Worm (Caenorhabditis elegans) whole organism, L1 larva: ENCODE results near the gene K11H12.11.
A peak's percentile ranks its signal among the peaks of the same experiment; 100 is the strongest.

Experiments used
- C04F5.9 ChIP-seq: sonication (generic microtip); optimal IDR thresholded peaks from 2 replicates; lab custom pipeline; 2016; ENCODE audit warnings: missing genetic modification characterization, missing compliant biosample characterization
- C16A3.4 ChIP-seq: fragments of 150-350 bp; optimal IDR thresholded peaks from 2 replicates; lab custom pipeline; 2014; ENCODE audit warnings: missing biosample characterization, missing genetic modification characterization
- aly-2 ChIP-seq: fragments of 150-350 bp; optimal IDR thresholded peaks from 2 replicates; lab custom pipeline; 2014; ENCODE audit warnings: missing biosample characterization, missing genetic modification characterization
- blmp-1 ChIP-seq: fragments of 150-350 bp; optimal IDR thresholded peaks from 2 replicates; lab custom pipeline; 2014; ENCODE audit warnings: missing biosample characterization, missing genetic modification characterization
- ceh-63 ChIP-seq: fragments of 200-800 bp; sonication (Bioruptor generic); optimal IDR thresholded peaks from 2 replicates; lab custom pipeline; 2018; ENCODE audit warnings: mild to moderate bottlenecking, missing genetic modification characterization, missing compliant biosample characterization
- ceh-8 ChIP-seq: fragments of 200-800 bp; sonication (Bioruptor generic); optimal IDR thresholded peaks from 2 replicates; lab custom pipeline; 2018; ENCODE audit warnings: mild to moderate bottlenecking, missing genetic modification characterization, moderate library complexity, missing compliant biosample characterization
- ceh-90 ChIP-seq: sonication (generic microtip); optimal IDR thresholded peaks from 2 replicates; lab custom pipeline; 2016; ENCODE audit warnings: missing genetic modification characterization, missing compliant biosample characterization
- efl-1 ChIP-seq, 4 experiments: fragments of 150-350 bp; optimal IDR thresholded peaks in 3 of 4; peaks in 1 of 4; 1 replicate in 1 of 4; 2 replicates in 3 of 4; lab custom pipeline; 2014; ENCODE audit warnings: missing biosample characterization in 2 of 4, missing genetic modification characterization in 2 of 4, missing genetic modification reagents in 2 of 4
- efl-3 ChIP-seq: fragments of 200-800 bp; sonication (Bioruptor generic); optimal IDR thresholded peaks from 2 replicates; lab custom pipeline; 2018; ENCODE audit warnings: mild to moderate bottlenecking, missing genetic modification characterization, missing compliant biosample characterization
- egl-13 ChIP-seq: sonication (generic microtip); optimal IDR thresholded peaks from 2 replicates; lab custom pipeline; 2016; ENCODE audit warnings: missing genotype, missing genetic modification reagents, missing genetic modification characterization, missing compliant biosample characterization
- elt-2 ChIP-seq: sonication (generic microtip); optimal IDR thresholded peaks from 2 replicates; lab custom pipeline; 2016; ENCODE audit warnings: missing genetic modification characterization, mild to moderate bottlenecking, inconsistent platforms, missing compliant biosample characterization, missing genetic modification reagents
- fkh-10 ChIP-seq: sonication (generic microtip); optimal IDR thresholded peaks from 2 replicates; lab custom pipeline; 2017; ENCODE audit warnings: missing biosample characterization, missing genetic modification reagents, missing genetic modification characterization
- grh-1 ChIP-seq: fragments of 200-800 bp; sonication (Bioruptor generic); IDR thresholded peaks from 2 replicates; pipeline ENCODE4 v1.3.6; 2022; ENCODE audit warnings: missing genetic modification reagents, missing genetic modification characterization, missing compliant biosample characterization
- irx-1 ChIP-seq: sonication (generic microtip); optimal IDR thresholded peaks from 2 replicates; lab custom pipeline; 2016; ENCODE audit warnings: missing genetic modification characterization, missing compliant biosample characterization
- isw-1 ChIP-seq: fragments of 200-800 bp; sonication (Bioruptor generic); IDR thresholded peaks from 2 replicates; pipeline ENCODE4 v1.3.6; 2022; ENCODE audit warnings: missing genetic modification characterization, missing compliant biosample characterization
- jun-1 ChIP-seq: fragments of 150-350 bp; optimal IDR thresholded peaks from 2 replicates; lab custom pipeline; 2014; ENCODE audit warnings: missing biosample characterization, missing genetic modification reagents, missing genetic modification characterization
- lin-14 ChIP-seq: fragments of 200-800 bp; sonication (Bioruptor generic); optimal IDR thresholded peaks from 2 replicates; lab custom pipeline; 2018; ENCODE audit warnings: mild to moderate bottlenecking, missing genetic modification characterization, moderate library complexity, missing compliant biosample characterization
- lin-35 ChIP-seq, 2 experiments: fragments of 150-350 bp; optimal IDR thresholded peaks; 2 replicates each; lab custom pipeline; 2014; ENCODE audit warnings: missing biosample characterization in 2 of 2, missing genetic modification characterization in 2 of 2, missing genetic modification reagents in 2 of 2
- mdl-1 ChIP-seq, 2 experiments: fragments of 150-350 bp; optimal IDR thresholded peaks; 2 replicates each; lab custom pipeline; 2014 to 2017; ENCODE audit warnings: missing biosample characterization in 2 of 2, missing genetic modification characterization in 2 of 2, inconsistent platforms in 1 of 2
- mep-1 ChIP-seq: fragments of 150-350 bp; optimal IDR thresholded peaks from 2 replicates; lab custom pipeline; 2014; ENCODE audit warnings: missing biosample characterization, missing genetic modification characterization
- nhr-20 ChIP-seq: sonication (generic microtip); optimal IDR thresholded peaks from 2 replicates; lab custom pipeline; 2016; ENCODE audit warnings: mild to moderate bottlenecking, missing genetic modification characterization, missing compliant biosample characterization
- nhr-237 ChIP-seq: fragments of 150-350 bp; optimal IDR thresholded peaks from 2 replicates; lab custom pipeline; 2014; ENCODE audit warnings: missing biosample characterization, missing genetic modification characterization
- nhr-28 ChIP-seq: fragments of 150-350 bp; optimal IDR thresholded peaks from 2 replicates; lab custom pipeline; 2014; ENCODE audit warnings: missing biosample characterization, missing genetic modification characterization
- nhr-47 ChIP-seq: sonication (generic microtip); optimal IDR thresholded peaks from 2 replicates; lab custom pipeline; 2016; ENCODE audit warnings: mild to moderate bottlenecking, missing genetic modification characterization, moderate library complexity, missing compliant biosample characterization
- nhr-77 ChIP-seq: fragments of 150-350 bp; optimal IDR thresholded peaks from 2 replicates; lab custom pipeline; 2014; ENCODE audit warnings: missing biosample characterization, missing genetic modification characterization
- nhr-84 ChIP-seq: sonication (generic microtip); optimal IDR thresholded peaks from 2 replicates; lab custom pipeline; 2017; ENCODE audit warnings: missing biosample characterization, missing genetic modification characterization
- nhr-85 ChIP-seq: sonication (generic microtip); peaks from one replicate; lab custom pipeline; 2016; ENCODE audit warnings: missing genetic modification characterization, inconsistent platforms, missing compliant biosample characterization
- pqm-1 ChIP-seq: sonication (generic microtip); optimal IDR thresholded peaks from 3 replicates; lab custom pipeline; 2017; ENCODE audit warnings: missing biosample characterization, missing genetic modification characterization
- rnt-1 ChIP-seq: sonication (generic microtip); optimal IDR thresholded peaks from 2 replicates; lab custom pipeline; 2016; ENCODE audit warnings: mild to moderate bottlenecking, missing genetic modification characterization, moderate library complexity, missing compliant biosample characterization
- sox-4 ChIP-seq: sonication (generic microtip); optimal IDR thresholded peaks from 2 replicates; lab custom pipeline; 2016; ENCODE audit warnings: missing genetic modification characterization, missing compliant biosample characterization
- sptf-1 ChIP-seq: fragments of 150-350 bp; optimal IDR thresholded peaks from 2 replicates; lab custom pipeline; 2014; ENCODE audit warnings: missing biosample characterization, missing genetic modification characterization
- sup-37 ChIP-seq: fragments of 200-800 bp; sonication (Bioruptor generic); optimal IDR thresholded peaks from 2 replicates; lab custom pipeline; 2018; ENCODE audit warnings: mild to moderate bottlenecking, missing genetic modification characterization, missing compliant biosample characterization
- tlp-1 ChIP-seq: fragments of 150-350 bp; optimal IDR thresholded peaks from 2 replicates; lab custom pipeline; 2014; ENCODE audit warnings: missing biosample characterization, missing genetic modification characterization
- unc-130 ChIP-seq: fragments of 150-350 bp; optimal IDR thresholded peaks from 2 replicates; lab custom pipeline; 2017; ENCODE audit warnings: missing biosample characterization, missing genetic modification characterization, inconsistent platforms
- unc-62 ChIP-seq: fragments of 150-350 bp; optimal IDR thresholded peaks from 2 replicates; lab custom pipeline; 2014; ENCODE audit warnings: missing biosample characterization, missing genetic modification reagents, missing genetic modification characterization
- unc-86 ChIP-seq: sonication (generic microtip); optimal IDR thresholded peaks from 2 replicates; lab custom pipeline; 2016; ENCODE audit warnings: missing genetic modification characterization, missing compliant biosample characterization
- xbp-1 ChIP-seq: sonication (generic microtip); optimal IDR thresholded peaks from 2 replicates; lab custom pipeline; 2016; ENCODE audit warnings: missing genetic modification characterization, missing compliant biosample characterization
- zag-1 ChIP-seq: fragments of 150-350 bp; optimal IDR thresholded peaks from 2 replicates; lab custom pipeline; 2014; ENCODE audit warnings: missing biosample characterization, missing genetic modification characterization
- ztf-4 ChIP-seq: fragments of 150-350 bp; optimal IDR thresholded peaks from 2 replicates; lab custom pipeline; 2014; ENCODE audit warnings: missing biosample characterization, missing genetic modification characterization

K11H12.11 gene

ce11 chrIV:682726-683340, 12.5 kb upstream of the K11H12.11 start (continued):
- TF ChIP-seq ceh-8 (GFP tag; lab: Kevin White, UChicago) (no peak), rnt-1 (peak; percentile 69), nhr-237 (tag; lab: Kevin White, UChicago) (no peak), ztf-4 (tag; lab: Kevin White, UChicago) (no peak), egl-13 (tag; lab: Kevin White, UChicago) (peak; percentile 46), sox-4 (no peak), unc-130 (tag; lab: Kevin White, UChicago) (no peak), fkh-10 (GFP tag; lab: Kevin White, UChicago) (no peak), nhr-84 (no peak), nhr-47 (tag; lab: Kevin White, UChicago) (no peak), nhr-20 (no peak), unc-62 (no peak), C04F5.9 (tag; lab: Kevin White, UChicago) (peak; percentile 42), nhr-77 (tag; lab: Kevin White, UChicago) (peak; percentile 35)

- TF ChIP-seq efl-1 (optimal IDR thresholded peaks at IDR 0.05; lab: Kevin White, UChicago), result no peak
- TF ChIP-seq efl-1 (GFP tag; optimal IDR thresholded peaks at IDR 0.05 in 1 of 2; lab: Kevin White, UChicago), result no peak
- no peak for TF ChIP-seq aly-2 (tag; lab: Kevin White, UChicago)
- TF ChIP-seq blmp-1, result no peak
- no peak for TF ChIP-seq isw-1 (GFP tag; lab: Robert Waterston, UW)
- no peak for TF ChIP-seq pqm-1 (tag; lab: Kevin White, UChicago)
- TF ChIP-seq sptf-1, result no peak
Observed at ce11 chrIV:676280-676679, 5.9 kb upstream of the K11H12.11 start, which contains the start of gene K11H12.5. Gene K11H12.5, plus strand, starts transcription at chrIV:676580.

- TF ChIP-seq nhr-85 (peak; percentile 44), egl-13 (tag; lab: Kevin White, UChicago) (no peak), efl-1 (optimal IDR thresholded peaks at IDR 0.05; lab: Kevin White, UChicago) (no peak), efl-1 (GFP tag; optimal IDR thresholded peaks at IDR 0.05 in 1 of 2; lab: Kevin White, UChicago) (peak in 1 of 2 experiments; percentile 60), nhr-28 (tag; lab: Kevin White, UChicago) (no peak), ceh-63 (GFP tag; lab: Kevin White, UChicago) (no peak), elt-2 (peak; percentile 43)
- TF ChIP-seq, all 84 proteins: peak for 3
Observed at ce11 chrIV:675471-676159, 5.3 kb upstream of the K11H12.11 start, which contains the start of the genes K11H12.4 and K11H12.10. Gene K11H12.4, minus strand, starts transcription at chrIV:675883. Gene K11H12.10, plus strand, starts transcription at chrIV:676075.

- no peak for TF ChIP-seq nhr-77 (tag; lab: Kevin White, UChicago)
- TF ChIP-seq efl-1 (optimal IDR thresholded peaks at IDR 0.05; lab: Kevin White, UChicago), result no peak
- peak in 1 of 2 experiments; percentile 29 for TF ChIP-seq efl-1 (GFP tag; optimal IDR thresholded peaks at IDR 0.05 in 1 of 2; lab: Kevin White, UChicago)
- no peak for TF ChIP-seq nhr-84
- peak in 1 of 2 experiments; percentile 4 for TF ChIP-seq lin-35 (GFP tag; optimal IDR thresholded peaks at IDR 0.05; lab: Kevin White, UChicago)
- no peak for TF ChIP-seq unc-86 (tag; lab: Kevin White, UChicago)
- TF ChIP-seq ceh-8 (GFP tag; lab: Kevin White, UChicago), result no peak
- peak; percentile 33 for TF ChIP-seq elt-2
- TF ChIP-seq unc-62, result no peak
- TF ChIP-seq egl-13 (tag; lab: Kevin White, UChicago), result no peak
- TF ChIP-seq nhr-28 (tag; lab: Kevin White, UChicago), result no peak
- TF ChIP-seq, all 84 proteins: peak for 3
Observed at ce11 chrIV:673313-673712, 3.0 kb upstream of the K11H12.11 start, which contains the start of gene K11H12.3. Gene K11H12.3, minus strand, starts transcription at chrIV:673480.

ce11 chrIV:666991-667390, 3.4 kb downstream of the K11H12.11 start, which contains the start of gene K11H12.6:
Gene K11H12.6, plus strand, starts transcription at chrIV:667291.
- TF ChIP-seq irx-1 (tag; lab: Kevin White, UChicago), result no peak
- no peak for TF ChIP-seq egl-13 (tag; lab: Kevin White, UChicago)
- no peak for TF ChIP-seq efl-3
- TF ChIP-seq grh-1 (GFP tag; lab: Robert Waterston, UW), result no peak
- no peak for TF ChIP-seq ceh-63 (GFP tag; lab: Kevin White, UChicago)
- no peak for TF ChIP-seq tlp-1
- TF ChIP-seq mep-1 (tag; lab: Kevin White, UChicago), result no peak
- TF ChIP-seq sptf-1, result no peak
- no peak for TF ChIP-seq sup-37 (GFP tag; lab: Kevin White, UChicago)
- TF ChIP-seq rnt-1, result no peak
- no peak for TF ChIP-seq lin-14 (GFP tag; lab: Kevin White, UChicago)
- no peak for TF ChIP-seq jun-1 (tag; lab: Kevin White, UChicago)
- no peak for TF ChIP-seq zag-1 (tag; lab: Kevin White, UChicago)
- TF ChIP-seq mdl-1 (tag; optimal IDR thresholded peaks at IDR 0.05; lab: Kevin White, UChicago), result no peak
- TF ChIP-seq xbp-1 (tag; lab: Kevin White, UChicago), result no peak
- no peak for TF ChIP-seq efl-1 (optimal IDR thresholded peaks at IDR 0.05; lab: Kevin White, UChicago)
- TF ChIP-seq efl-1 (GFP tag; optimal IDR thresholded peaks at IDR 0.05 in 1 of 2; lab: Kevin White, UChicago), result no peak
- TF ChIP-seq ceh-90, result no peak
- no peak for TF ChIP-seq C16A3.4
- no peak for TF ChIP-seq pqm-1 (tag; lab: Kevin White, UChicago)
- no peak for TF ChIP-seq unc-62
- TF ChIP-seq, all 84 proteins: peak for 0
